Worm (Caenorhabditis elegans) whole organism, young adult: ENCODE data around the gene F58F12.4.

ENCODE experiments used
- B0261.1 ChIP-seq: sonication (generic microtip); optimal IDR thresholded peaks from 2 replicates; lab custom pipeline; 2016; ENCODE audit warnings: mild to moderate bottlenecking, missing genetic modification characterization, moderate library complexity, missing compliant biosample characterization
- B0336.3 ChIP-seq: fragments of 200-800 bp; sonication (Bioruptor generic); IDR thresholded peaks from 2 replicates; pipeline ENCODE4 v1.3.6; 2022; ENCODE audit warnings: missing genetic modification characterization, missing compliant biosample characterization
- F10E7.11 ChIP-seq: sonication (generic microtip); optimal IDR thresholded peaks from 2 replicates; lab custom pipeline; 2017; ENCODE audit warnings: mild to moderate bottlenecking, missing genetic modification characterization, moderate library complexity, missing compliant biosample characterization
- F49E8.2 ChIP-seq: sonication (generic microtip); optimal IDR thresholded peaks from 3 replicates; lab custom pipeline; 2017; ENCODE audit warnings: missing genetic modification characterization, mild to moderate bottlenecking, missing compliant biosample characterization, antibody characterized with exemption, moderate library complexity; ENCODE audit not compliant: insufficient read depth
- F57A8.1 ChIP-seq: fragments of 200-800 bp; sonication (Bioruptor generic); optimal IDR thresholded peaks from 2 replicates; lab custom pipeline; 2018; ENCODE audit warnings: mild to moderate bottlenecking, missing genetic modification characterization, moderate library complexity, missing compliant biosample characterization
- K11D2.4 ChIP-seq: fragments of 200-800 bp; sonication (Bioruptor generic); IDR thresholded peaks from 2 replicates; pipeline ENCODE4 v1.3.6; 2022; ENCODE audit warnings: missing genetic modification reagents, missing genetic modification characterization, missing compliant biosample characterization
- Y53F4B.3 ChIP-seq: fragments of 200-800 bp; sonication (Bioruptor generic); IDR thresholded peaks from 2 replicates; pipeline ENCODE4 v1.3.6; 2022; ENCODE audit warnings: missing genetic modification reagents, missing genetic modification characterization, missing compliant biosample characterization
- Y67H2A.10 ChIP-seq: fragments of 200-800 bp; sonication (Bioruptor generic); conservative IDR thresholded peaks from 2 replicates; pipeline ENCODE4 v1.3.6; 2022; ENCODE audit warnings: missing genetic modification reagents, missing genetic modification characterization, missing compliant biosample characterization
- aptf-2 ChIP-seq: fragments of 200-800 bp; sonication (Bioruptor generic); conservative IDR thresholded peaks from 2 replicates; pipeline ENCODE4 v1.3.6; 2022; ENCODE audit warnings: missing genetic modification reagents, missing genetic modification characterization, missing compliant biosample characterization
- athp-1 ChIP-seq: sonication (generic microtip); optimal IDR thresholded peaks from 2 replicates; lab custom pipeline; 2017; ENCODE audit warnings: mild to moderate bottlenecking, missing genetic modification characterization, missing compliant biosample characterization
- attf-3 ChIP-seq: fragments of 200-800 bp; sonication (Bioruptor generic); conservative IDR thresholded peaks from 2 replicates; pipeline ENCODE4 v1.3.6; 2022; ENCODE audit warnings: missing genetic modification reagents, missing genetic modification characterization, missing compliant biosample characterization
- bed-1 ChIP-seq: fragments of 200-800 bp; sonication (Bioruptor generic); IDR thresholded peaks from 2 replicates; pipeline ENCODE4 v1.3.6; 2022; ENCODE audit warnings: missing genetic modification reagents, missing genetic modification characterization, missing compliant biosample characterization
- bed-2 ChIP-seq: fragments of 200-800 bp; sonication (Bioruptor generic); IDR thresholded peaks from 2 replicates; pipeline ENCODE4 v1.3.6; 2022; ENCODE audit warnings: missing genetic modification reagents, missing genetic modification characterization, missing compliant biosample characterization
- ccch-3 ChIP-seq: fragments of 200-800 bp; sonication (Bioruptor generic); optimal IDR thresholded peaks from 2 replicates; lab custom pipeline; 2018; ENCODE audit warnings: mild to moderate bottlenecking, missing genetic modification characterization, missing compliant biosample characterization
- ceh-27 ChIP-seq: fragments of 200-800 bp; sonication (Bioruptor generic); optimal IDR thresholded peaks from 2 replicates; lab custom pipeline; 2018; ENCODE audit warnings: mild to moderate bottlenecking, missing genetic modification characterization, moderate library complexity, missing compliant biosample characterization
- ceh-40 ChIP-seq: fragments of 200-800 bp; sonication (Bioruptor generic); IDR thresholded peaks from 2 replicates; pipeline ENCODE4 v1.3.6; 2022; ENCODE audit warnings: missing genetic modification characterization, missing compliant biosample characterization
- ceh-58 ChIP-seq: fragments of 200-800 bp; sonication (Bioruptor generic); IDR thresholded peaks from 2 replicates; pipeline ENCODE4 v1.3.6; 2022; ENCODE audit warnings: missing genetic modification characterization, missing compliant biosample characterization
- ceh-79 ChIP-seq: sonication (generic microtip); optimal IDR thresholded peaks from 2 replicates; lab custom pipeline; 2017; ENCODE audit warnings: mild to moderate bottlenecking, missing genetic modification characterization, missing compliant biosample characterization
- ceh-91 ChIP-seq: fragments of 200-800 bp; sonication (Bioruptor generic); IDR thresholded peaks from 2 replicates; pipeline ENCODE4 v1.3.6; 2022; ENCODE audit warnings: missing genetic modification reagents, missing genetic modification characterization, missing compliant biosample characterization
- chd-7 ChIP-seq: sonication (generic microtip); optimal IDR thresholded peaks from 2 replicates; lab custom pipeline; 2016; ENCODE audit warnings: mild to moderate bottlenecking, missing genetic modification characterization, moderate library complexity, missing compliant biosample characterization
- dox-1 ChIP-seq: fragments of 200-800 bp; sonication (Bioruptor generic); IDR thresholded peaks from 2 replicates; pipeline ENCODE4 v1.3.6; 2022; ENCODE audit warnings: missing genetic modification reagents, missing genetic modification characterization, missing compliant biosample characterization
- fkh-3 ChIP-seq: sonication (generic microtip); optimal IDR thresholded peaks from 2 replicates; lab custom pipeline; 2016; ENCODE audit warnings: mild to moderate bottlenecking, missing genetic modification characterization, missing compliant biosample characterization
- him-1 ChIP-seq: sonication (generic microtip); optimal IDR thresholded peaks from 2 replicates; lab custom pipeline; 2016; ENCODE audit warnings: missing genotype, missing genetic modification reagents, missing genetic modification characterization, missing compliant biosample characterization
- hsf-1 ChIP-seq: fragments of 200-800 bp; sonication (Bioruptor generic); IDR thresholded peaks from 2 replicates; pipeline ENCODE4 v1.3.6; 2022; ENCODE audit warnings: missing genetic modification reagents, missing genetic modification characterization, missing compliant biosample characterization
- lag-1 ChIP-seq: fragments of 200-800 bp; sonication (Bioruptor generic); IDR thresholded peaks from 2 replicates; pipeline ENCODE4 v1.3.6; 2022; ENCODE audit warnings: missing genetic modification reagents, missing genetic modification characterization, missing compliant biosample characterization
- let-607 ChIP-seq, 2 experiments: fragments of 200-800 bp in 1 of 2; sonication (Bioruptor generic) in 1 of 2; sonication (generic microtip) in 1 of 2; optimal IDR thresholded peaks; 2 replicates each; lab custom pipeline; 2016 to 2018; ENCODE audit warnings: mild to moderate bottlenecking in 2 of 2, missing compliant biosample characterization in 2 of 2, missing genetic modification characterization in 2 of 2, moderate library complexity in 2 of 2, missing genotype in 1 of 2
- lin-26 ChIP-seq: fragments of 200-800 bp; sonication (Bioruptor generic); IDR thresholded peaks from 2 replicates; pipeline ENCODE4 v1.3.6; 2022; ENCODE audit warnings: missing genetic modification reagents, missing genetic modification characterization, missing compliant biosample characterization
- lir-1 ChIP-seq: fragments of 200-800 bp; sonication (Bioruptor generic); conservative IDR thresholded peaks from 2 replicates; pipeline ENCODE4 v1.3.6; 2022; ENCODE audit warnings: missing genetic modification reagents, missing genetic modification characterization, missing compliant biosample characterization
- madf-6 ChIP-seq: fragments of 200-800 bp; sonication (Bioruptor generic); IDR thresholded peaks from 2 replicates; pipeline ENCODE4 v1.3.6; 2022; ENCODE audit warnings: missing genetic modification reagents, missing genetic modification characterization, missing compliant biosample characterization
- madf-8 ChIP-seq: fragments of 200-800 bp; sonication (Bioruptor generic); conservative IDR thresholded peaks from 2 replicates; pipeline ENCODE4 v1.3.6; 2022; ENCODE audit warnings: missing genetic modification reagents, missing genetic modification characterization, missing compliant biosample characterization
- mes-4 ChIP-seq: sonication (generic microtip); optimal IDR thresholded peaks from 2 replicates; lab custom pipeline; 2016; ENCODE audit warnings: missing genotype, missing genetic modification characterization, missing compliant biosample characterization
- nfya-2 ChIP-seq: fragments of 200-800 bp; sonication (Bioruptor generic); IDR thresholded peaks from 2 replicates; pipeline ENCODE4 v1.3.6; 2022; ENCODE audit warnings: missing genetic modification reagents, missing genetic modification characterization, missing compliant biosample characterization
- nhr-179 ChIP-seq: sonication (generic microtip); optimal IDR thresholded peaks from 2 replicates; lab custom pipeline; 2016; ENCODE audit warnings: mild to moderate bottlenecking, missing genetic modification characterization, missing compliant biosample characterization
- nhr-90 ChIP-seq: sonication (generic microtip); optimal IDR thresholded peaks from 2 replicates; lab custom pipeline; 2016; ENCODE audit warnings: missing genotype, mild to moderate bottlenecking, missing genetic modification characterization, missing compliant biosample characterization
- pbrm-1 ChIP-seq: fragments of 200-800 bp; sonication (Bioruptor generic); IDR thresholded peaks from 2 replicates; pipeline ENCODE4 v1.3.6; 2022; ENCODE audit warnings: missing genetic modification reagents, missing genetic modification characterization, missing compliant biosample characterization
- pha-4 ChIP-seq: fragments of 150-350 bp; sonication (generic microtip); optimal IDR thresholded peaks from 2 replicates; lab custom pipeline; 2014; ENCODE audit warnings: missing biosample characterization, missing genetic modification reagents, missing genetic modification characterization
- rec-8 ChIP-seq, 2 experiments: sonication (generic microtip); optimal IDR thresholded peaks; 2 replicates each; lab custom pipeline; 2016; ENCODE audit warnings: mild to moderate bottlenecking in 2 of 2, missing genetic modification characterization in 2 of 2, missing genetic modification reagents in 2 of 2, missing genotype in 2 of 2, missing biosample characterization in 1 of 2, missing compliant biosample characterization in 1 of 2, moderate library complexity in 1 of 2
- sea-2 ChIP-seq: fragments of 200-800 bp; sonication (Bioruptor generic); IDR thresholded peaks from 2 replicates; pipeline ENCODE4 v1.3.6; 2022; ENCODE audit warnings: missing genetic modification characterization, missing compliant biosample characterization
- snpc-1.3 ChIP-seq: sonication (generic microtip); optimal IDR thresholded peaks from 2 replicates; lab custom pipeline; 2017; ENCODE audit warnings: missing genetic modification characterization, mild to moderate bottlenecking, missing compliant biosample characterization, antibody characterized with exemption, moderate library complexity, missing genotype, missing genetic modification reagents; ENCODE audit not compliant: insufficient read depth
- snpc-3.4 ChIP-seq: sonication (generic microtip); optimal IDR thresholded peaks from 2 replicates; lab custom pipeline; 2017; ENCODE audit warnings: missing genetic modification characterization, mild to moderate bottlenecking, missing compliant biosample characterization, antibody characterized with exemption, moderate library complexity, missing genotype, missing genetic modification reagents
- somi-1 ChIP-seq: fragments of 200-800 bp; sonication (Bioruptor generic); optimal IDR thresholded peaks from 2 replicates; lab custom pipeline; 2018; ENCODE audit warnings: mild to moderate bottlenecking, missing genetic modification characterization, missing compliant biosample characterization
- sptf-2 ChIP-seq: fragments of 200-800 bp; sonication (Bioruptor generic); optimal IDR thresholded peaks from 2 replicates; lab custom pipeline; 2018; ENCODE audit warnings: mild to moderate bottlenecking, missing genetic modification characterization, missing compliant biosample characterization
- tbp1 ChIP-seq: fragments of 200-800 bp; sonication (Bioruptor generic); optimal IDR thresholded peaks from 2 replicates; lab custom pipeline; 2018; ENCODE audit warnings: mild to moderate bottlenecking, missing genetic modification characterization, missing compliant biosample characterization
- unc-130 ChIP-seq: sonication (generic microtip); optimal IDR thresholded peaks from 2 replicates; lab custom pipeline; 2016; ENCODE audit warnings: missing genetic modification reagents, missing genetic modification characterization, missing compliant biosample characterization
- ztf-22 ChIP-seq: fragments of 200-800 bp; sonication (Bioruptor generic); optimal IDR thresholded peaks from 2 replicates; lab custom pipeline; 2018; ENCODE audit warnings: mild to moderate bottlenecking, missing genetic modification characterization, moderate library complexity, missing compliant biosample characterization
- ztf-28 ChIP-seq: fragments of 200-800 bp; sonication (Bioruptor generic); IDR thresholded peaks from 2 replicates; pipeline ENCODE4 v1.3.6; 2022; ENCODE audit warnings: missing genetic modification reagents, missing genetic modification characterization, missing compliant biosample characterization
- ztf-3 ChIP-seq: fragments of 200-800 bp; sonication (Bioruptor generic); optimal IDR thresholded peaks from 2 replicates; lab custom pipeline; 2018; ENCODE audit warnings: mild to moderate bottlenecking, missing genetic modification characterization, missing compliant biosample characterization
- ztf-6 ChIP-seq: fragments of 200-800 bp; sonication (Bioruptor generic); IDR thresholded peaks from 2 replicates; pipeline ENCODE4 v1.3.6; 2022; ENCODE audit warnings: missing genetic modification reagents, missing genetic modification characterization, missing compliant biosample characterization

The F58F12.4 gene

DNA sequence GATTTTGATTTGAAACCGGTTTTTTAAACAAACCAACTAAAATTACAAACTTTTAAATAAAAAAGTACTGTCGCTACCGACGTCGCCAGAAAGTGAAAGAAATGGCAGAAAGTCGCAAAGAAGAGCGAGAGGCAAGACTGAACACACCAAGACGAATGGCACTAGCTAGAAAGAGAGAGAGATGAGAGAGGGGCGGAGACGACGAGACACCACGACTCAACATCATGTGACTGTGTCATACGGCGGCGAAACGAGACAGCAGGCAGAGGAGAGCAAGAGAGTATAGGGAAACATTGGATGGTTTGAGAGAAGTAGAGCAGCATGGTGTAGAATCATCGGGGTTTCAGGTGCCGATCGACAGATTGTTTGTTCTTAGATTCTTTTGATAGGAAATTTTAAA is 38.2 kb upstream of the F58F12.4 start (continued):
- TF ChIP-seq F49E8.2 (no peak), ceh-27 (GFP tag; lab: Kevin White, UChicago) (peak; percentile 87), pha-4 (tag; lab: Kevin White, UChicago) (peak; percentile 79), Y67H2A.10 (GFP tag; lab: Robert Waterston, UW) (peak; percentile 74), nhr-90 (tag; lab: Kevin White, UChicago) (no peak), snpc-3.4 (tag; lab: Kevin White, UChicago) (no peak), F57A8.1 (GFP tag; lab: Kevin White, UChicago) (no peak), lin-26 (GFP tag; lab: Robert Waterston, UW) (peak; percentile 72; the same call in 1 of the 2 replicates), sea-2 (GFP tag; lab: Robert Waterston, UW) (no peak), aptf-2 (GFP tag; lab: Robert Waterston, UW) (no peak), hsf-1 (GFP tag; lab: Robert Waterston, UW) (0 out of 2 replicates have a peak, but pooled peaks have one; percentile 53), lag-1 (GFP tag; lab: Robert Waterston, UW) (no peak), F10E7.11 (tag; lab: Kevin White, UChicago) (no peak), bed-1 (no peak), him-1 (no peak), B0336.3 (GFP tag; lab: Robert Waterston, UW) (no peak), nhr-179 (no peak), fkh-3 (tag; lab: Kevin White, UChicago) (no peak), B0261.1 (tag; lab: Kevin White, UChicago) (no peak), ceh-40 (GFP tag; lab: Robert Waterston, UW) (no peak), ceh-79 (tag; lab: Kevin White, UChicago) (no peak), ceh-91 (GFP tag; lab: Robert Waterston, UW) (peak; percentile 13; the same call in 1 of the 2 replicates), sptf-2 (no peak), ztf-28 (no peak), ztf-3 (GFP tag; lab: Kevin White, UChicago) (no peak), chd-7 (tag; lab: Kevin White, UChicago) (peak; percentile 64), madf-8 (no peak), snpc-1.3 (tag; lab: Kevin White, UChicago) (no peak), attf-3 (GFP tag; lab: Robert Waterston, UW) (no peak), mes-4 (no peak), rec-8 (tag; optimal IDR thresholded peaks at IDR 0.05; lab: Kevin White, UChicago) (no peak), ccch-3 (GFP tag; lab: Kevin White, UChicago) (no peak), nfya-2 (GFP tag; lab: Robert Waterston, UW) (no peak), tbp1 (GFP tag; lab: Kevin White, UChicago) (peak; percentile 53), unc-130 (GFP tag; lab: Kevin White, UChicago) (no peak), somi-1 (GFP tag; lab: Kevin White, UChicago) (peak; percentile 64), lir-1 (GFP tag; lab: Robert Waterston, UW) (peak; percentile 69; the same call in 1 of the 2 replicates), ceh-58 (GFP tag; lab: Robert Waterston, UW) (no peak), let-607 (tag; optimal IDR thresholded peaks at IDR 0.05; lab: Kevin White, UChicago) (peak in 1 of 2 experiments; percentile 71), K11D2.4 (peak; percentile 80), bed-2 (GFP tag; lab: Robert Waterston, UW) (no peak), dox-1 (peak; percentile 54; the same call in 1 of the 2 replicates), madf-6 (no peak), Y53F4B.3 (no peak), ztf-22 (no peak), athp-1 (tag; lab: Kevin White, UChicago) (no peak), ztf-6 (GFP tag; lab: Robert Waterston, UW) (no peak), pbrm-1 (GFP tag; lab: Robert Waterston, UW) (peak; percentile 72)
